Worm (Caenorhabditis elegans): Measurements from ENCODE around the gene ZK867.2.

ce11 chrX:7209151-7209550 lies 2.6 kb downstream of the ZK867.2 start:
- TF ChIP-seq Y56A3A.18 (GFP tag; IDR thresholded peaks at IDR 0.05) (no peak), snpc-4 (GFP tag; optimal IDR thresholded peaks at IDR 0.05) (no peak), snpc-4 (tag; optimal IDR thresholded peaks at IDR 0.05) (no peak), C17E4.6 (GFP tag; IDR thresholded peaks at IDR 0.05) (no peak), madf-6 (GFP tag; IDR thresholded peaks at IDR 0.05) (no peak), tlf-1 (GFP tag; optimal IDR thresholded peaks at IDR 0.05) (no peak), pha-4 (tag; optimal IDR thresholded peaks at IDR 0.05) (no peak), somi-1 (GFP tag; optimal IDR thresholded peaks at IDR 0.05) (no peak), lsy-27 (tag; optimal IDR thresholded peaks at IDR 0.05; ENCODE audit: borderline replicate concordance, insufficient read depth) (no peak), nhr-27 (tag; optimal IDR thresholded peaks at IDR 0.05) (no peak), ceh-40 (GFP tag; IDR thresholded peaks at IDR 0.05) (no peak)
